Fruit fly (Drosophila melanogaster) whole organism, adult: Measurements from ENCODE around the gene peb.
A peak's percentile ranks its signal among the peaks of the same experiment; 100 is the strongest.

ENCODE experiments used
- CG11617 ChIP-seq: fragments of 200-800 bp; sonication (Bioruptor generic); optimal IDR thresholded peaks from 2 replicates; lab custom pipeline; 2017; ENCODE audit warnings: mild to moderate bottlenecking, missing biosample characterization, missing genetic modification reagents, missing genetic modification characterization
- CG12768 ChIP-seq: fragments of 200-800 bp; sonication (Bioruptor generic); optimal IDR thresholded peaks from 2 replicates; lab custom pipeline; 2017; ENCODE audit warnings: missing biosample characterization, missing genetic modification characterization, mild to moderate bottlenecking, moderate library complexity, missing genetic modification reagents
- CG14711 ChIP-seq: fragments of 200-800 bp; sonication (Bioruptor generic); optimal IDR thresholded peaks from 2 replicates; lab custom pipeline; 2018; ENCODE audit warnings: missing biosample characterization, mild to moderate bottlenecking, missing genetic modification characterization, moderate library complexity
- CG1620 ChIP-seq: fragments of 200-800 bp; sonication (Bioruptor generic); optimal IDR thresholded peaks from 2 replicates; lab custom pipeline; 2016; ENCODE audit warnings: missing biosample characterization, missing genetic modification characterization
- CG33017 ChIP-seq: fragments of 200-800 bp; sonication (Bioruptor generic); optimal IDR thresholded peaks from 2 replicates; lab custom pipeline; 2018; ENCODE audit warnings: missing biosample characterization, mild to moderate bottlenecking, missing genetic modification characterization, moderate library complexity
- CG5204 ChIP-seq: fragments of 200-800 bp; sonication (Bioruptor generic); optimal IDR thresholded peaks from 2 replicates; lab custom pipeline; 2016; ENCODE audit warnings: missing biosample characterization, missing genetic modification characterization
- CG7045 ChIP-seq: fragments of 200-800 bp; sonication (Bioruptor generic); optimal IDR thresholded peaks from 2 replicates; lab custom pipeline; 2017; ENCODE audit warnings: missing biosample characterization, mild to moderate bottlenecking, missing genetic modification characterization
- CG7101 ChIP-seq: fragments of 200-800 bp; sonication (Bioruptor generic); optimal IDR thresholded peaks from 2 replicates; lab custom pipeline; 2018; ENCODE audit warnings: missing biosample characterization, mild to moderate bottlenecking, missing genetic modification characterization, moderate library complexity
- Clk ChIP-seq: fragments of 200-800 bp; sonication (Bioruptor generic); optimal IDR thresholded peaks from 2 replicates; lab custom pipeline; 2017; ENCODE audit warnings: missing biosample characterization, missing genetic modification characterization
- Crg-1 ChIP-seq: fragments of 200-800 bp; sonication (Bioruptor generic); optimal IDR thresholded peaks from 2 replicates; lab custom pipeline; 2016; ENCODE audit warnings: missing biosample characterization, missing genetic modification characterization
- Hr96 ChIP-seq: fragments of 200-800 bp; sonication (Bioruptor generic); optimal IDR thresholded peaks from 2 replicates; lab custom pipeline; 2016; ENCODE audit warnings: missing biosample characterization, missing genetic modification characterization
- Mnt ChIP-seq: fragments of 200-800 bp; sonication (Bioruptor generic); optimal IDR thresholded peaks from 2 replicates; lab custom pipeline; 2016; ENCODE audit warnings: missing biosample characterization, mild to moderate bottlenecking, missing genetic modification characterization
- bab1 ChIP-seq: fragments of 200-800 bp; sonication (Bioruptor generic); optimal IDR thresholded peaks from 3 replicates; lab custom pipeline; 2019; ENCODE audit warnings: missing biosample characterization, mild to moderate bottlenecking, missing genetic modification characterization, moderate library complexity
- cic ChIP-seq: fragments of 200-800 bp; sonication (Bioruptor generic); optimal IDR thresholded peaks from 2 replicates; lab custom pipeline; 2017; ENCODE audit warnings: missing biosample characterization, mild to moderate bottlenecking, missing genetic modification characterization, moderate library complexity
- cnc ChIP-seq, 2 experiments: fragments of >200 bp; optimal IDR thresholded peaks; 2 replicates each; lab custom pipeline; 2017
- kay ChIP-seq: fragments of 200-800 bp; sonication (Bioruptor generic); peaks from one replicate; lab custom pipeline; 2016; ENCODE audit warnings: missing biosample characterization, missing genetic modification characterization, borderline replicate concordance
- ovo ChIP-seq: fragments of 200-800 bp; sonication (Bioruptor generic); optimal IDR thresholded peaks from 2 replicates; lab custom pipeline; 2016; ENCODE audit warnings: missing biosample characterization, missing genetic modification characterization
- pad ChIP-seq: fragments of 200-800 bp; sonication (Bioruptor generic); optimal IDR thresholded peaks from 3 replicates; lab custom pipeline; 2017; ENCODE audit warnings: missing biosample characterization, missing genetic modification characterization, mild to moderate bottlenecking, moderate library complexity, missing genetic modification reagents
- tj ChIP-seq: fragments of 200-800 bp; sonication (Bioruptor generic); optimal IDR thresholded peaks from 3 replicates; lab custom pipeline; 2017; ENCODE audit warnings: missing biosample characterization, mild to moderate bottlenecking, missing genetic modification characterization, moderate library complexity
- toe ChIP-seq: fragments of 200-800 bp; sonication (Bioruptor generic); optimal IDR thresholded peaks from 2 replicates; lab custom pipeline; 2016; ENCODE audit warnings: missing biosample characterization, missing genetic modification characterization

peb gene

DNA sequence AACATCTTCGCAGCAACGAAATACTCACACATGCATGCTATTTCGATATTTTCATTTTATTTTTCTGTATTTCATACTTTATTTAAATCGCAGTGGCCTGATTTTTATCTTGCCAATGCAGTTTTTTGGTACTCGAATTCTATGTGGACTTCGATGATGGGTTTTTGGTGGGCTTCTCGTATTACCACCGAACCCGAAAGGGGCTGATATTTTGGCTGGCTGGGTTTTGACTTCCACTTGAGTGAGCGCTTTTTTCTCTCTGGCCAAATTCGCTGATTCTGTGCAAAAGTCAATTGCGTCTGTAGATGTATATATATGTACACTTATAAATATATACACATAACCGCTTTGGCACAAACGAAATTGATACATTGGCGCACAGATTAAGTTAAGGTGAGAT, 12.1 kb upstream of the peb start:
- TF ChIP-seq bab1 (peak; percentile 22), Crg-1 (GFP tag; lab: Kevin White, UChicago) (no peak), tj (GFP tag; lab: Kevin White, UChicago) (peak; percentile 91)

DNA sequence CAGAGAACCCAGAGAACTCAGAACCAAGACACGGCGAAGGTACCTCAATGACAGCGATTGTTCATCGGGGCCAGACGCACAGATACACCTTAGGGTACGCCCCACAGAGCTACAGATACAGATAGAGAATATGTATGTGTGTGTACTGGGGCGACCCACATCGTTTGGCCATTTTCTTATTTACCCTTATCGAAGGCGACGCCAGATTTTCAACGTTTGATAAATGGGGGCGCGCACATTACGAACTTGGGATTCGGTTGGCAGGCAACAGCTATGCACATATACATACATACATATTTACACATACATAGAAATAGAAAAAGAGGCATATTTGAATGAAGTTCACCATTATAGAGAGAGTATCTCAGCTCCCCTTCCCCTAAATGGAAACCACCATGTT, 10.9 kb upstream of the peb start:
- TF ChIP-seq CG7101 (tag; lab: Kevin White, UChicago) (no peak), ovo (no peak), bab1 (no peak), CG7045 (GFP tag; lab: Kevin White, UChicago) (no peak), Mnt (GFP tag; lab: Kevin White, UChicago) (no peak), Crg-1 (GFP tag; lab: Kevin White, UChicago) (no peak)

DNA sequence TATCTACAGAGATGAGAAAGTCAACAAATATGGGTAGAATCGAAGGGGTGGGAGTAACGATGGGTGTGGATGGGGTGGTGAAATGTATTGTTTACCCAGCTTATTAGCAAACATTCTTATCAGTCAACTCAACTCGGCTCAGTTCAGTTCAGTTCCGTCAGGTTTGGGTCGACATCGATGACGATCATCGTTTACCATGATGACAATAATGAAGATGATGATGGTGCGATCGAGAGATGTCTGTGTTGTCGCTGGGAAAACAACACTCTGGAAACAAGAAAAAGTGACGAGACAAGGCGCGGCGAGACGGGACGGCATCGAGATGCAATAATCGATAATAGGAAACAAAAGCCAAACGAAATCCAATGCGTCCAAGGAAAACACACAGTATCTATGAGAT, 7.6 kb upstream of the peb start:
- TF ChIP-seq ovo = peak; percentile 18
- no peak for TF ChIP-seq CG14711 (tag; lab: Kevin White, UChicago)
- TF ChIP-seq CG7101 (tag; lab: Kevin White, UChicago) = peak; percentile 11

DNA sequence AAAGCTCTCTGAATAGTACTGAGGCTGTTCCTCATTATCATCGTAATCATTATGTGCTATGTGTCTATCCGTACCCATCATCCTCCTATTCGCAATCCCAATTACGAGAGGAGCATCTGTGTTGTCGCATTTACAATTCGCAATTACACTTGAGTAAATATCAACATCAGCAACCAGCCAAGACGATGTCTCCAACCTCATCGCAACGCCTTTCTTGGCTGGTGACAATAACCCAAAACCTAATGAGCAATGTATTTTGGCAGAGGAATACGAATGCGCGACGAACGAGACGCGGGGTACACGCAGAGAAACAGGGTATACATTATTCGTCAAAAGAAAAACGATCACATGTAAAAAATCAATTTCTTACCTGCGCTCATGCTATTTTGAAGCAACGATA, 6.9 kb upstream of the peb start:
- TF ChIP-seq Crg-1 (GFP tag; lab: Kevin White, UChicago) = peak; percentile 70
- TF ChIP-seq CG12768 (GFP tag; lab: Kevin White, UChicago) = no peak
- peak; percentile 28 for TF ChIP-seq pad (GFP tag; lab: Kevin White, UChicago)
- TF ChIP-seq CG14711 (tag; lab: Kevin White, UChicago) = peak; percentile 24
- no peak for TF ChIP-seq CG33017
- TF ChIP-seq CG7045 (GFP tag; lab: Kevin White, UChicago) = peak; percentile 18
- no peak for TF ChIP-seq Clk
- no peak for TF ChIP-seq Hr96 (GFP tag; lab: Kevin White, UChicago)
- no peak for TF ChIP-seq cic (GFP tag; lab: Kevin White, UChicago)
- TF ChIP-seq CG11617 (GFP tag; lab: Kevin White, UChicago) = no peak
- no peak for TF ChIP-seq bab1
- TF ChIP-seq CG1620 (GFP tag; lab: Kevin White, UChicago) = peak; percentile 28
- peak; percentile 67 for TF ChIP-seq CG7101 (tag; lab: Kevin White, UChicago)
- TF ChIP-seq CG5204 (GFP tag; lab: Kevin White, UChicago) = no peak
- no peak for TF ChIP-seq kay
- TF ChIP-seq Mnt (GFP tag; lab: Kevin White, UChicago) = peak; percentile 35
- TF ChIP-seq ovo = peak; percentile 28
- TF ChIP-seq tj (GFP tag; lab: Kevin White, UChicago) = peak; percentile 9
- peak; percentile 22 for TF ChIP-seq toe
- TF ChIP-seq cnc (optimal IDR thresholded peaks at IDR 0.05; lab: Kevin White, UChicago) = no peak

DNA sequence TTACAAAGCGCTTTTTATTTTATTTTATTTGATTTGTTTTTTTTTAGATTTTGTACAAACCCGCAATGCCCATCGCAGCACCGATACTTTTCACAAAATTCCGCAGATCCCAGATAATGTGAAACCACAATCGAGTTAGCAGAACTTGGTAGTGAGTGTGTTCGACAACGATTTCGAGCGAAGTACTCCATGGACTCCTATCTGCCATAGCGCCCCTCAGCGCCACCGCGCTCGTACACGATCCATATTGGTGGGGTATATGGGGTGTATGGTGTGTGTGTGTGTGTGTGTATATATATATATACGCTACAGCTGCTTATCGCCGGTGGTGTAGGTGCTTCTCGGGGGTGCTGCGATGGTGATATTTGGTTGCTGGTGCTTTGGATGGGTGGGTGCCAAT, 4.9 kb upstream of the peb start:
- TF ChIP-seq CG14711 (tag; lab: Kevin White, UChicago) = no peak
- peak; percentile 6 for TF ChIP-seq Mnt (GFP tag; lab: Kevin White, UChicago)
- TF ChIP-seq CG5204 (GFP tag; lab: Kevin White, UChicago) = no peak
- no peak for TF ChIP-seq CG12768 (GFP tag; lab: Kevin White, UChicago)
- peak; percentile 25 for TF ChIP-seq CG7101 (tag; lab: Kevin White, UChicago)
- no peak for TF ChIP-seq CG1620 (GFP tag; lab: Kevin White, UChicago)
- no peak for TF ChIP-seq CG11617 (GFP tag; lab: Kevin White, UChicago)
- TF ChIP-seq tj (GFP tag; lab: Kevin White, UChicago) = no peak
- TF ChIP-seq CG33017 = no peak
- no peak for TF ChIP-seq ovo
- no peak for TF ChIP-seq bab1
- peak; percentile 11 for TF ChIP-seq cic (GFP tag; lab: Kevin White, UChicago)
- no peak for TF ChIP-seq Crg-1 (GFP tag; lab: Kevin White, UChicago)
- TF ChIP-seq kay = peak; percentile 53
- no peak for TF ChIP-seq Clk

DNA sequence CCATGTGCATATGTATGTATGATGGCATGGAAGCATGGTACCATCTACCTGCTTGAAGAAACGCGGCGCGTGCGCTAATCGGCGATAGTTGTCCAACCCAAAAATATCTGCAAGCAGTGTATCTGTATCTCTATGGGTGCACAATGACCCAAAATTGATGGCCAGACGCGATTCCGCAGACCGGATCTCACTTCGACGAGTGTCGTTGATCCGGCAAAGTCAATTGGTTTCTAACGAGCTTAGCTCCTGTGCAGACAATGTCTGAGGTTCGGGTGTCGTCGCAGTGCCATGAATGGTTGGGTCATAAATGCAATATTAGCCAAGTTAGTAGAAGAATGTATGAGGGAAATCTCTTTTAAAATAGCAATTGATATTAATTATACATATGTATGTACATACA, 3.8 kb upstream of the peb start:
- TF ChIP-seq Hr96 (GFP tag; lab: Kevin White, UChicago) (no peak), bab1 (no peak), CG12768 (GFP tag; lab: Kevin White, UChicago) (no peak), CG5204 (GFP tag; lab: Kevin White, UChicago) (no peak), CG7101 (tag; lab: Kevin White, UChicago) (no peak), Mnt (GFP tag; lab: Kevin White, UChicago) (no peak), ovo (no peak), toe (no peak), cnc (optimal IDR thresholded peaks at IDR 0.05; lab: Kevin White, UChicago) (no peak), Clk (no peak), kay (no peak)

DNA sequence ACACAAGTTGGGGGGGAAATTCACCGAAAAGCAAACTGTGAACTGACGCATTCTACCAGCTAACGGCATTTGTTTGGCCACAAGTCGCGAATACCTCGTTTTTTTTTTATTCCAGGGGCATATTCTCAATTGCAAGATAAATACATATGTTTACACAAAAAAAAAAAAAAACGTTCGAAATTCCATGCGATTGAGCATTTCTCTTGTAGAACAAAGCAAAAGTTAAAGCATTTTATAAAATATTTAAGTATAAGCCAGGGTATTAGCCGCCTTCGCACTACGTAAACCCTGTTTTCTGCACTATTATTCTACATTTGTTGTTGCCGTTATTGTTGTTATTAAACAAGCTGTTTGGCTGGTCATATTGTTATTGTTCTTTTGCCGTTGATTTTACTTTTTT, 3.0 kb upstream of the peb start:
- TF ChIP-seq CG1620 (GFP tag; lab: Kevin White, UChicago) (no peak), Clk (no peak), tj (GFP tag; lab: Kevin White, UChicago) (no peak), CG5204 (GFP tag; lab: Kevin White, UChicago) (no peak), CG14711 (tag; lab: Kevin White, UChicago) (peak; percentile 65), Crg-1 (GFP tag; lab: Kevin White, UChicago) (no peak), Mnt (GFP tag; lab: Kevin White, UChicago) (no peak), CG33017 (no peak), CG11617 (GFP tag; lab: Kevin White, UChicago) (no peak), ovo (no peak), pad (GFP tag; lab: Kevin White, UChicago) (no peak), Hr96 (GFP tag; lab: Kevin White, UChicago) (peak; percentile 59), toe (no peak), CG7045 (GFP tag; lab: Kevin White, UChicago) (no peak), cnc (optimal IDR thresholded peaks at IDR 0.05; lab: Kevin White, UChicago) (no peak), bab1 (peak; percentile 73), kay (no peak), CG12768 (GFP tag; lab: Kevin White, UChicago) (no peak), cic (GFP tag; lab: Kevin White, UChicago) (no peak), CG7101 (tag; lab: Kevin White, UChicago) (peak; percentile 64)
